Fruit fly (Drosophila melanogaster) whole organism, wandering third instar larva: ENCODE data around the gene Arfip.

Experiments used
- CG32264 ChIP-seq: fragments of 200-800 bp; sonication (Bioruptor generic); optimal IDR thresholded peaks from 2 replicates; lab custom pipeline; 2016; ENCODE audit warnings: missing biosample characterization, missing genetic modification characterization
- CrebA ChIP-seq: fragments of 200-800 bp; sonication (Bioruptor generic); optimal IDR thresholded peaks from 2 replicates; lab custom pipeline; 2016; ENCODE audit warnings: missing biosample characterization, mild to moderate bottlenecking, missing genetic modification characterization, borderline replicate concordance
- Dfd ChIP-seq: fragments of >200 bp; optimal IDR thresholded peaks from 2 replicates; lab custom pipeline; 2017; ENCODE audit warnings: missing biosample characterization, missing genetic modification characterization
- Dif ChIP-seq: fragments of 200-275, 200-300 bp; sonication (Bioruptor generic); optimal IDR thresholded peaks from 2 replicates; lab custom pipeline; 2018; ENCODE audit warnings: missing biosample characterization, missing genetic modification characterization; ENCODE audit not compliant: partially characterized antibody
- GATAd ChIP-seq: sonication (Bioruptor generic); optimal IDR thresholded peaks from 2 replicates; lab custom pipeline; 2016; ENCODE audit warnings: missing biosample characterization, missing genetic modification characterization
- HLH106 ChIP-seq: fragments of 200-800 bp; optimal IDR thresholded peaks from 3 replicates; lab custom pipeline; 2019; ENCODE audit warnings: missing biosample characterization, mild to moderate bottlenecking, missing genetic modification characterization, moderate library complexity
- Hnf4 ChIP-seq: fragments of 200-800 bp; sonication (Bioruptor generic); optimal IDR thresholded peaks from 2 replicates; lab custom pipeline; 2016; ENCODE audit warnings: missing biosample characterization, mild to moderate bottlenecking, missing genetic modification characterization
- Hr78 ChIP-seq: fragments of >200 bp; optimal IDR thresholded peaks from 2 replicates; lab custom pipeline; 2017; ENCODE audit warnings: missing biosample characterization, missing genetic modification characterization
- Hr83 ChIP-seq: fragments of 200-300 bp; sonication (Bioruptor generic); optimal IDR thresholded peaks from 2 replicates; lab custom pipeline; 2016; ENCODE audit warnings: missing biosample characterization, mild to moderate bottlenecking, missing genetic modification characterization, moderate library complexity; ENCODE audit not compliant: poor library complexity, severe bottlenecking
- Jra ChIP-seq: sonication (Bioruptor generic); optimal IDR thresholded peaks from 2 replicates; lab custom pipeline; 2016; ENCODE audit warnings: missing biosample characterization, missing genetic modification characterization
- Mio ChIP-seq: sonication (Bioruptor generic); optimal IDR thresholded peaks from 2 replicates; lab custom pipeline; 2016; ENCODE audit warnings: missing biosample characterization, missing genetic modification characterization
- Myc ChIP-seq: fragments of >200 bp; optimal IDR thresholded peaks from 2 replicates; lab custom pipeline; 2017
- N ChIP-seq: fragments of >200 bp; optimal IDR thresholded peaks from 2 replicates; lab custom pipeline; 2018; ENCODE audit warnings: missing biosample characterization, missing external identifiers, missing genetic modification characterization
- Rel ChIP-seq, 2 experiments: fragments of 200-800 bp; sonication (Bioruptor generic) in 1 of 2; optimal IDR thresholded peaks; 2 replicates in 1 of 2; 3 replicates in 1 of 2; lab custom pipeline; 2016 to 2019; ENCODE audit warnings: mild to moderate bottlenecking in 2 of 2, missing biosample characterization in 2 of 2, missing genetic modification characterization in 2 of 2, moderate library complexity in 1 of 2
- Sp1 ChIP-seq: fragments of 200-800 bp; sonication (Bioruptor generic); optimal IDR thresholded peaks from 3 replicates; lab custom pipeline; 2019; ENCODE audit warnings: missing biosample characterization, mild to moderate bottlenecking, missing genetic modification characterization, moderate library complexity
- Vsx2 ChIP-seq: fragments of 200-300, 225-300 bp; sonication (Bioruptor generic); optimal IDR thresholded peaks from 2 replicates; lab custom pipeline; 2018; ENCODE audit warnings: missing biosample characterization, missing genetic modification characterization; ENCODE audit not compliant: partially characterized antibody
- br ChIP-seq: fragments of 200-800 bp; sonication (Bioruptor generic); optimal IDR thresholded peaks from 2 replicates; lab custom pipeline; 2016; ENCODE audit warnings: missing biosample characterization, missing genetic modification characterization
- brk ChIP-seq: fragments of 200-800 bp; sonication (Bioruptor generic); optimal IDR thresholded peaks from 2 replicates; lab custom pipeline; 2016; ENCODE audit warnings: missing biosample characterization, mild to moderate bottlenecking, missing genetic modification characterization
- dl ChIP-seq, 2 experiments: fragments of 175-275, 200-275 bp in 1 of 2; fragments of 200-275 bp in 1 of 2; sonication (Bioruptor generic); optimal IDR thresholded peaks; lab custom pipeline; 2018; ENCODE audit warnings: mild to moderate bottlenecking in 2 of 2, missing biosample characterization in 2 of 2, missing genetic modification characterization in 2 of 2, moderate library complexity in 2 of 2; ENCODE audit not compliant: partially characterized antibody in 2 of 2, insufficient read depth in 1 of 2
- dmrt93B ChIP-seq: fragments of 200-800 bp; sonication (Bioruptor generic); optimal IDR thresholded peaks from 2 replicates; lab custom pipeline; 2018; ENCODE audit warnings: missing biosample characterization, mild to moderate bottlenecking, missing genetic modification characterization
- ey ChIP-seq: fragments of 200-800 bp; sonication (Bioruptor generic); optimal IDR thresholded peaks from 2 replicates; lab custom pipeline; 2016; ENCODE audit warnings: missing biosample characterization, missing genetic modification characterization
- foxo ChIP-seq, 2 experiments: fragments of 200-800 bp; sonication (Bioruptor generic); optimal IDR thresholded peaks; 2 replicates in 1 of 2; 3 replicates in 1 of 2; lab custom pipeline; 2016 to 2017; ENCODE audit warnings: missing biosample characterization in 2 of 2, missing genetic modification characterization in 2 of 2
- fru ChIP-seq: fragments of 200-800 bp; sonication (Bioruptor generic); optimal IDR thresholded peaks from 3 replicates; lab custom pipeline; 2016; ENCODE audit warnings: missing biosample characterization, mild to moderate bottlenecking, missing genetic modification characterization
- h ChIP-seq: fragments of 200-800 bp; sonication (Bioruptor generic); optimal IDR thresholded peaks from 3 replicates; lab custom pipeline; 2016; ENCODE audit warnings: missing biosample characterization, mild to moderate bottlenecking, missing genetic modification characterization
- jim ChIP-seq: fragments of 175-275, 200-325 bp; sonication (Bioruptor generic); optimal IDR thresholded peaks from 2 replicates; lab custom pipeline; 2016; ENCODE audit warnings: missing biosample characterization, mild to moderate bottlenecking, missing genetic modification characterization
- lola ChIP-seq: fragments of >200 bp; optimal IDR thresholded peaks from 2 replicates; lab custom pipeline; 2017; ENCODE audit warnings: missing biosample characterization, missing genetic modification characterization
- pan ChIP-seq: fragments of >200 bp; optimal IDR thresholded peaks from 2 replicates; lab custom pipeline; 2017
- rgr ChIP-seq: fragments of 200-800 bp; sonication (Bioruptor generic); optimal IDR thresholded peaks from 3 replicates; lab custom pipeline; 2016; ENCODE audit warnings: missing biosample characterization, mild to moderate bottlenecking, missing genetic modification characterization
- sage ChIP-seq: fragments of 200-800 bp; sonication (Bioruptor generic); optimal IDR thresholded peaks from 2 replicates; lab custom pipeline; 2016; ENCODE audit warnings: missing biosample characterization, mild to moderate bottlenecking, missing genetic modification characterization
- usp ChIP-seq: fragments of >200 bp; optimal IDR thresholded peaks from 2 replicates; lab custom pipeline; 2017; ENCODE audit warnings: missing biosample characterization, missing genetic modification characterization
- woc ChIP-seq: sonication (Bioruptor generic); optimal IDR thresholded peaks from 2 replicates; lab custom pipeline; 2016; ENCODE audit warnings: missing biosample characterization, mild to moderate bottlenecking, missing genetic modification characterization

Gene Arfip

DNA sequence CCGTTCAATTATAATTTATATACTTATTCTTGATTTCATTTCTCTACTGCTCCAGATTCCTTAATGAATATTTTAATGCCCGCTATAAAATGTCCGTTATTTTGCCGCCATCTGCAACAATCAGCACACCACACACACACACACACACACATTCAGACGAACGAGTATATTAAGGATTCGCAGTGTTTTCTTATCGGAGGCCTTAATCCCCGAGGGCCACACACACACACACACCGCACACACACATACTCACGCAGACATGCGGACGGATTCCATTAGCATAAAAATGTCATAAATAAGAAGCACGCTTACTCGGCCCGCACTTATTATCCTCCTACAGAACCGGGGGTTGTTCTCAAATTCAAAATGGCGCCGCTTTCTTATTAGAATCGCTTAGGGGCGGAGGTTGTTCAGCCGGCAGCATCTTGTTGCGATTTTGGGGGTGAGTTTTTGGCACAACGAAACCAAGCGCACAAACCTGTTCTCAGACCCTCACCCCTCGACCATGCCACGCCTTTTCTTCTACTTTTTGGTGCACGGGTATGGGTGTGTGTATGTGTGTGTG is 26.2 kb upstream of the Arfip start:
- TF ChIP-seq Dfd (GFP tag; lab: Kevin White, UChicago) (peak; percentile 62), fru (GFP tag; lab: Kevin White, UChicago) (no peak), Dif (GFP tag; lab: Kevin White, UChicago) (no peak), Myc (no peak), usp (GFP tag; lab: Kevin White, UChicago) (no peak), Rel (GFP tag; optimal IDR thresholded peaks at IDR 0.05; lab: Kevin White, UChicago) (no peak), Rel (tag; optimal IDR thresholded peaks at IDR 0.05; lab: Kevin White, UChicago) (no peak)
- TF ChIP-seq, all 38 proteins: peak for 1

DNA sequence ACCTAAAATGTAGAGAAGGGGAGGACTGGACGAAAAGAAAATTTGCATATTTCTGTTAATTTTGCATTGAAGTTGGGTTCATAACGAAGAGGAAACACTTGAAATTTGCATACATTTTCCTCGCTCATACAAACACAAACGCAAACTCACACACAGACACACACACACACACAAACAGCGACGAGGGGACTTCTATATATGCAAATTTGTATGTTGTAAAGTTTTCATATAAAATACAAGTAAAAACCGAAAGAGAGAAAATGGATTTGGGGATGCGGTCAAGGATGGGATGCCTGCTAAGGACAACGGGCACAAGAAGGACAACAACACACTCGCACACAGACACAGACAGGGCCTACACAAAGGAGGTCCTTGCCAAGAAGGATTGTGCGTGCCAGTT is 22.7 kb upstream of the Arfip start:
- TF ChIP-seq Vsx2 (GFP tag; lab: Kevin White, UChicago): no peak
- TF ChIP-seq CrebA (GFP tag; lab: Kevin White, UChicago): no peak
- no peak for TF ChIP-seq Sp1 (GFP tag; lab: Kevin White, UChicago)
- no peak for TF ChIP-seq dl (GFP tag; optimal IDR thresholded peaks at IDR 0.05; lab: Kevin White, UChicago; ENCODE audit: insufficient read depth in 1 of 2, partially characterized antibody in 2 of 2)
- TF ChIP-seq fru (GFP tag; lab: Kevin White, UChicago): no peak
- no peak for TF ChIP-seq jim (GFP tag; lab: Kevin White, UChicago)
- TF ChIP-seq GATAd (GFP tag; lab: Kevin White, UChicago): no peak
- TF ChIP-seq h (GFP tag; lab: Kevin White, UChicago): no peak
- TF ChIP-seq brk (GFP tag; lab: Kevin White, UChicago): no peak
- TF ChIP-seq CG32264 (GFP tag; lab: Kevin White, UChicago): no peak
- TF ChIP-seq lola: no peak
- TF ChIP-seq dmrt93B (GFP tag; lab: Kevin White, UChicago): no peak

DNA sequence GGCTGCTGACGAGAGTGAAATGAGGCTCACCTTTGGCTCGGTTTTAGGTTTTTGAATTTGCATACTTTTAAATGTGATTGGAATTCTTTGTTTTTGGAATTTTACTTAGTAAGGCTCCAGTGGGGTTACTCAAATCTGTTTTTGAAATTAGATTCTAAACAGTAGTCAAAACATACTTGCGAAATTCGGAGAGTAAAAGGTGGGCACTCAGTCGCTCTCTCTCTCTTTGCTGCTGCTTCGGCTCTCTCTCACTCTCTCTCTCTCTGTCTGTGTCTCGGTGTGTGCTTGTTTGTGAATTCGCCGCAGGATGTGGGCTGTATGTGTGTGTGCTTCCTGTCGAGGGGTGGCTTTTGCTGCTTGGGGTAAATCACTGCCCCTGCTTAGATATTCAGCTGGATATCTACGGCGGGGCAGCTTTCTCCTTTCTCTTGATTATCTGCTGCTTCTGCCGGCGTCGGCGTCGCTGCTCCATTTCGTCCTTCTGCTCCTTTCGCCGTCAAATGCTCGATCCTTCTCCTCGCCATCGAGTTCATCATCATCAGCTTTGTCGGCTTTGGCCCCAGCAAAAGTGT is 19.7 kb upstream of the Arfip start:
- TF ChIP-seq Dif (GFP tag; lab: Kevin White, UChicago) (peak; percentile 24), Sp1 (GFP tag; lab: Kevin White, UChicago) (no peak)

DNA sequence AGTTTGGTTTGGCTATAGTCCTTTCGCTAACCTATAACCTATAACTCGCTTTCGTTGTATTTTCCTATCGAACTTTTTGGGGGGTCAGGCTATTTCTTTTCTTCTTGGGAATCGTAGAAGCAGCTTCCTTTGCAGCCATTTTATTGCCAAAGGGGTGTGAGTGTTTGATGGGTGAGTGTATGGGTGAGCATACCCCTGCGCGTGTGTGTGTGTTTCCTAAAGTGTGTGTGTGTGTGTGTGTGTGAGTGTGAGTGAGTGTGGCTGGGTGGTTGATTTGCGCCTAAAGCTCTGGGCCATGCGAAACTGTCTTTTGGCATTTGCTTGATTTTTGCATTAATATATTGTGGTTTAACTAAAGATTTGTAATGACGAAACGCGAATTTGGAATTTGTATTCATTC is 19.0 kb upstream of the Arfip start:
- TF ChIP-seq rgr (GFP tag; lab: Kevin White, UChicago) (no peak), Dfd (GFP tag; lab: Kevin White, UChicago) (peak; percentile 66)

DNA sequence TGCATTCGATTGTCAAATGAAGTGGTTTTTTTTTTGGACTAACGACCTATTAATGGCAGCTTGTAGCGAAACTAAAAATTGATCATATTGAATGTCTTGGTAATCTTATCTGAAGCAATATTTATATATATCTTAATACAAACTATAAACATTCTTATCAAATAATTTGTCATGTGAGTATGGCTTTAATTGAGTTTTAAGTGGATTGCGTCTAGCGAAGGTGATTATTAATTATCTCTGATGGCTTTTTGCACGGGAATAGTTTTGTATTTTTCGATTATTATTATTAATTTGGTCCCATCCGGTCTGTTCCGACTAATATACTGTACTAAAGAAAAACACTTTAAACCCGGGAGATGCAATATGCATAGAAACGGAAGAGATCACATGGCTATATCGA is 12.1 kb upstream of the Arfip start:
- TF ChIP-seq rgr (GFP tag; lab: Kevin White, UChicago) (no peak), sage (GFP tag; lab: Kevin White, UChicago) (no peak), pan (no peak), Vsx2 (GFP tag; lab: Kevin White, UChicago) (no peak), HLH106 (tag; lab: Kevin White, UChicago) (no peak), dmrt93B (GFP tag; lab: Kevin White, UChicago) (no peak), Jra (no peak), CrebA (GFP tag; lab: Kevin White, UChicago) (no peak), foxo (GFP tag; optimal IDR thresholded peaks at IDR 0.05; lab: Kevin White, UChicago) (no peak)

DNA sequence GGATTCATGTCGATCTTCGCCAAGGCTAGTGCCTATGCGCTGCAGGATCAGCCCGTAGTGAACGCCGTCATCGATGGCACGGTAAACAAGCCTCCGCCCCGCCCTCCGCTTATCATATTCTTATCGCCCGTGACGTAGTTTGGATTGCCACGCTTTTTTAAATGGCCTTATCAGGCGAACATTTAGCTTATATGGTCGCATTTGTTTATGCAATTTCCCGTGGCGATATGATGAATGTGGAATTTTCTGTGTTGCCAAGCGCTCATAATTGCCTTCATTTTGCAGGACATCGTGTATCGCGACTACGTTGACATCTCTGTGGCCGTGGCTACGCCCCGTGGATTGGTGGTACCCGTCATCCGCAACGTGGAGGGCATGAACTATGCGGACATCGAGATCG is 11.0 kb upstream of the Arfip start:
- TF ChIP-seq ey (no peak), Myc (no peak), brk (GFP tag; lab: Kevin White, UChicago) (no peak), Dif (GFP tag; lab: Kevin White, UChicago) (no peak), woc (GFP tag; lab: Kevin White, UChicago) (no peak), fru (GFP tag; lab: Kevin White, UChicago) (no peak), dmrt93B (GFP tag; lab: Kevin White, UChicago) (no peak), Hnf4 (GFP tag; lab: Kevin White, UChicago) (no peak), Hr78 (GFP tag; lab: Kevin White, UChicago) (no peak), N (GFP tag; lab: Kevin White, UChicago) (no peak), Mio (GFP tag; lab: Kevin White, UChicago) (no peak), Dfd (GFP tag; lab: Kevin White, UChicago) (no peak), sage (GFP tag; lab: Kevin White, UChicago) (no peak), CrebA (GFP tag; lab: Kevin White, UChicago) (no peak), Sp1 (GFP tag; lab: Kevin White, UChicago) (no peak), Hr83 (no peak), br (GFP tag; lab: Kevin White, UChicago) (no peak), dl (GFP tag; optimal IDR thresholded peaks at IDR 0.05; lab: Kevin White, UChicago; ENCODE audit: insufficient read depth in 1 of 2, partially characterized antibody in 2 of 2) (no peak), usp (GFP tag; lab: Kevin White, UChicago) (no peak)
